Fruit fly (Drosophila melanogaster) whole organism, embryonic: Measurements from ENCODE around the gene Art9.

Experiments used
- CG10321 ChIP-seq: fragments of 200-800 bp; sonication (Bioruptor generic); IDR thresholded peaks from 2 replicates; pipeline ENCODE4 v1.3.6; 2022; ENCODE audit warnings: missing biosample characterization, missing genetic modification characterization
- CG11247 ChIP-seq: fragments of 200-800 bp; sonication (Bioruptor generic); IDR thresholded peaks from 2 replicates; pipeline ENCODE4 v1.3.6; 2022; ENCODE audit warnings: missing biosample characterization, missing genetic modification characterization
- CG11456 ChIP-seq: fragments of 200-800 bp; sonication (Bioruptor generic); IDR thresholded peaks from 3 replicates; pipeline ENCODE4 v1.3.6; 2022; ENCODE audit warnings: missing biosample characterization, missing genetic modification characterization
- CG11723 ChIP-seq: fragments of 200-800 bp; sonication (Bioruptor generic); optimal IDR thresholded peaks from 2 replicates; lab custom pipeline; 2017; ENCODE audit warnings: missing biosample characterization, mild to moderate bottlenecking, missing genetic modification characterization
- CG12155 ChIP-seq: fragments of 200-800 bp; sonication (Bioruptor generic); optimal IDR thresholded peaks from 3 replicates; lab custom pipeline; 2016; ENCODE audit warnings: missing biosample characterization, missing genetic modification characterization
- CG13287 ChIP-seq: fragments of 200-800 bp; sonication (Bioruptor generic); IDR thresholded peaks from 2 replicates; pipeline ENCODE4 v1.3.6; 2022; ENCODE audit warnings: missing biosample characterization, missing genetic modification characterization; ENCODE audit not compliant: partially characterized antibody
- CG13624 ChIP-seq: fragments of 200-800 bp; sonication (Bioruptor generic); optimal IDR thresholded peaks from 2 replicates; lab custom pipeline; 2016; ENCODE audit warnings: missing biosample characterization, missing genetic modification characterization
- CG1603 ChIP-seq: fragments of 200-800 bp; sonication (Bioruptor generic); optimal IDR thresholded peaks from 2 replicates; lab custom pipeline; 2019; ENCODE audit warnings: missing biosample characterization, mild to moderate bottlenecking, missing genetic modification characterization, moderate library complexity
- CG16813 ChIP-seq: fragments of 200-800 bp; sonication (Bioruptor generic); IDR thresholded peaks from 3 replicates; pipeline ENCODE4 v1.3.6; 2022; ENCODE audit warnings: missing biosample characterization, missing genetic modification characterization; ENCODE audit not compliant: partially characterized antibody
- CG17361 ChIP-seq: fragments of 200-800 bp; sonication (Bioruptor generic); IDR thresholded peaks from 3 replicates; pipeline ENCODE4 v1.3.6; 2022; ENCODE audit warnings: missing biosample characterization, missing genetic modification characterization
- CG18599 ChIP-seq: fragments of 200-800 bp; sonication (Bioruptor generic); optimal IDR thresholded peaks from 3 replicates; lab custom pipeline; 2017; ENCODE audit warnings: missing biosample characterization, missing genetic modification characterization, mild to moderate bottlenecking, moderate library complexity, missing genetic modification reagents
- CG2199 ChIP-seq: fragments of 200-800 bp; sonication (Bioruptor generic); IDR thresholded peaks from 3 replicates; pipeline ENCODE4 v1.3.6; 2022; ENCODE audit warnings: missing biosample characterization, missing genetic modification characterization
- CG3065 ChIP-seq: fragments of 200-800 bp; sonication (Bioruptor generic); optimal IDR thresholded peaks from 2 replicates; lab custom pipeline; 2016; ENCODE audit warnings: missing biosample characterization, missing genetic modification characterization
- CG31365 ChIP-seq: fragments of 200-800 bp; sonication (Bioruptor generic); optimal IDR thresholded peaks from 2 replicates; lab custom pipeline; 2018; ENCODE audit warnings: missing biosample characterization, mild to moderate bottlenecking, missing genetic modification characterization
- CG31388 ChIP-seq: fragments of 200-800 bp; sonication (Bioruptor generic); optimal IDR thresholded peaks from 2 replicates; lab custom pipeline; 2016; ENCODE audit warnings: missing biosample characterization, missing genetic modification characterization
- CG4820 ChIP-seq: fragments of 200-800 bp; sonication (Bioruptor generic); optimal IDR thresholded peaks from 3 replicates; lab custom pipeline; 2016; ENCODE audit warnings: missing biosample characterization, missing genetic modification characterization
- CG8359 ChIP-seq: fragments of 200-800 bp; sonication (Bioruptor generic); optimal IDR thresholded peaks from 2 replicates; lab custom pipeline; 2017; ENCODE audit warnings: missing biosample characterization, mild to moderate bottlenecking, missing genetic modification characterization, borderline replicate concordance
- CG9215 ChIP-seq: fragments of 200-800 bp; sonication (Bioruptor generic); IDR thresholded peaks from 2 replicates; pipeline ENCODE4 v1.3.6; 2022; ENCODE audit warnings: missing biosample characterization, missing genetic modification characterization
- D19A ChIP-seq: fragments of 200-800 bp; optimal IDR thresholded peaks from 3 replicates; lab custom pipeline; 2019; ENCODE audit warnings: missing biosample characterization, mild to moderate bottlenecking, missing genetic modification characterization, moderate library complexity
- D19B ChIP-seq: fragments of 200-800 bp; sonication (Bioruptor generic); optimal IDR thresholded peaks from 2 replicates; lab custom pipeline; 2017; ENCODE audit warnings: missing biosample characterization, mild to moderate bottlenecking, missing genetic modification characterization
- Fer2 ChIP-seq: fragments of 200-800 bp; sonication (Bioruptor generic); optimal IDR thresholded peaks from 2 replicates; lab custom pipeline; 2018; ENCODE audit warnings: missing biosample characterization, mild to moderate bottlenecking, missing genetic modification characterization, moderate library complexity
- Fer3 ChIP-seq: fragments of 200-800 bp; sonication (Bioruptor generic); optimal IDR thresholded peaks from 2 replicates; lab custom pipeline; 2018; ENCODE audit warnings: missing biosample characterization, mild to moderate bottlenecking, missing genetic modification characterization, moderate library complexity
- H2.0 ChIP-seq: fragments of 200-800 bp; sonication (Bioruptor generic); IDR thresholded peaks from 2 replicates; pipeline ENCODE4 v1.3.6; 2022; ENCODE audit warnings: missing biosample characterization, missing genetic modification characterization
- HLHmδ ChIP-seq: fragments of 200-800 bp; sonication (Bioruptor generic); optimal IDR thresholded peaks from 2 replicates; lab custom pipeline; 2018; ENCODE audit warnings: missing biosample characterization, mild to moderate bottlenecking, missing genetic modification characterization, moderate library complexity
- Hand ChIP-seq: fragments of 200-800 bp; sonication (Bioruptor generic); optimal IDR thresholded peaks from 2 replicates; lab custom pipeline; 2017; ENCODE audit warnings: mild to moderate bottlenecking, missing biosample characterization, missing genetic modification reagents, missing genetic modification characterization
- Hmr ChIP-seq: fragments of 200-800 bp; sonication (Bioruptor generic); optimal IDR thresholded peaks from 3 replicates; lab custom pipeline; 2017; ENCODE audit warnings: mild to moderate bottlenecking, missing biosample characterization, missing genetic modification reagents, missing genetic modification characterization
- Mad ChIP-seq: fragments of 200-800 bp; sonication (Bioruptor generic); optimal IDR thresholded peaks from 2 replicates; lab custom pipeline; 2016; ENCODE audit warnings: missing biosample characterization, missing genetic modification characterization
- NC2α ChIP-seq: fragments of 200-800 bp; sonication (Bioruptor generic); optimal IDR thresholded peaks from 2 replicates; lab custom pipeline; 2016; ENCODE audit warnings: missing biosample characterization, missing genetic modification characterization
- NK7.1 ChIP-seq: fragments of 200-800 bp; sonication (Bioruptor generic); optimal IDR thresholded peaks from 3 replicates; lab custom pipeline; 2016; ENCODE audit warnings: missing biosample characterization, missing genetic modification characterization
- Oaz ChIP-seq: fragments of 200-800 bp; sonication (Bioruptor generic); IDR thresholded peaks from 2 replicates; pipeline ENCODE4 v1.3.6; 2022; ENCODE audit warnings: missing biosample characterization, missing genetic modification characterization
- Pdp1 ChIP-seq, 2 experiments: fragments of 200-800 bp; sonication (Bioruptor generic); optimal IDR thresholded peaks; 3 replicates each; lab custom pipeline; 2016; ENCODE audit warnings: missing biosample characterization in 2 of 2, missing genetic modification characterization in 2 of 2, mild to moderate bottlenecking in 1 of 2, moderate library complexity in 1 of 2
- Ravus ChIP-seq: fragments of 200-800 bp; sonication (Bioruptor generic); IDR thresholded peaks from 2 replicates; pipeline ENCODE4 v1.3.6; 2022; ENCODE audit warnings: missing biosample characterization, missing genetic modification characterization
- Tbp ChIP-seq: fragments of >200 bp; optimal IDR thresholded peaks from 2 replicates; lab custom pipeline; 2018; ENCODE audit warnings: missing biosample characterization, missing genetic modification characterization
- Vsx1 ChIP-seq: fragments of 200-800 bp; sonication (Bioruptor generic); optimal IDR thresholded peaks from 2 replicates; lab custom pipeline; 2017; ENCODE audit warnings: missing biosample characterization, mild to moderate bottlenecking, missing genetic modification characterization, missing genetic modification reagents
- YL-1 ChIP-seq: fragments of 200-800 bp; sonication (Bioruptor generic); optimal IDR thresholded peaks from 3 replicates; lab custom pipeline; 2017; ENCODE audit warnings: missing biosample characterization, mild to moderate bottlenecking, missing genetic modification characterization
- al ChIP-seq: fragments of 200-800 bp; sonication (Bioruptor generic); IDR thresholded peaks from 2 replicates; pipeline ENCODE4 v1.3.6; 2022; ENCODE audit warnings: missing biosample characterization, missing genetic modification characterization
- bowl ChIP-seq: fragments of 200-800 bp; sonication (Bioruptor generic); IDR thresholded peaks from 2 replicates; pipeline ENCODE4 v1.3.6; 2022; ENCODE audit warnings: missing biosample characterization, missing genetic modification characterization
- btn ChIP-seq: fragments of 200-800 bp; sonication (Bioruptor generic); optimal IDR thresholded peaks from 2 replicates; lab custom pipeline; 2016; ENCODE audit warnings: missing biosample characterization, missing genetic modification characterization
- dmrt11E ChIP-seq: fragments of 200-800 bp; sonication (Bioruptor generic); optimal IDR thresholded peaks from 3 replicates; lab custom pipeline; 2018; ENCODE audit warnings: missing biosample characterization, mild to moderate bottlenecking, missing genetic modification characterization, moderate library complexity
- dmrt99B ChIP-seq: fragments of 200-800 bp; sonication (Bioruptor generic); optimal IDR thresholded peaks from 2 replicates; lab custom pipeline; 2018; ENCODE audit warnings: missing biosample characterization, mild to moderate bottlenecking, missing genetic modification characterization, moderate library complexity
- dpn ChIP-seq, 2 experiments: fragments of 200-800 bp; sonication (Bioruptor generic); optimal IDR thresholded peaks; 3 replicates each; lab custom pipeline; 2016; ENCODE audit warnings: missing biosample characterization in 2 of 2, missing genetic modification characterization in 2 of 2
- ftz-f1 ChIP-seq: fragments of 200-800 bp; sonication (Bioruptor generic); optimal IDR thresholded peaks from 2 replicates; lab custom pipeline; 2016; ENCODE audit warnings: missing biosample characterization, missing genetic modification characterization
- ham ChIP-seq: fragments of 200-800 bp; sonication (Bioruptor generic); IDR thresholded peaks from 2 replicates; pipeline ENCODE4 v1.3.6; 2022; ENCODE audit warnings: missing biosample characterization, missing genetic modification characterization
- lmd ChIP-seq: fragments of 200-800 bp; sonication (Bioruptor generic); IDR thresholded peaks from 2 replicates; pipeline ENCODE4 v1.3.6; 2022; ENCODE audit warnings: missing biosample characterization, missing genetic modification characterization
- lov ChIP-seq, 2 experiments: fragments of 200-800 bp in 1 of 2; fragments of >200 bp in 1 of 2; sonication (Bioruptor generic) in 1 of 2; IDR thresholded peaks in 1 of 2; optimal IDR thresholded peaks in 1 of 2; 2 replicates in 1 of 2; 3 replicates in 1 of 2; pipeline versions ENCODE4 v1.3.6 to Lab custom; 2017 to 2022; ENCODE audit warnings: missing biosample characterization in 1 of 2, missing genetic modification characterization in 1 of 2
- mam ChIP-seq: fragments of 200-800 bp; sonication (Bioruptor generic); optimal IDR thresholded peaks from 3 replicates; lab custom pipeline; 2016; ENCODE audit warnings: missing biosample characterization, missing genetic modification characterization
- nerfin-2 ChIP-seq: fragments of 200-800 bp; sonication (Bioruptor generic); IDR thresholded peaks from 2 replicates; pipeline ENCODE4 v1.3.6; 2022; ENCODE audit warnings: missing biosample characterization, missing genetic modification characterization; ENCODE audit not compliant: partially characterized antibody
- sens ChIP-seq: fragments of 200-800 bp; sonication (Bioruptor generic); peaks from one replicate; lab custom pipeline; 2016; ENCODE audit warnings: missing biosample characterization, missing genetic modification characterization
- vnd ChIP-seq: fragments of 200-800 bp; sonication (Bioruptor generic); IDR thresholded peaks from 3 replicates; pipeline ENCODE4 v1.3.6; 2022; ENCODE audit warnings: missing biosample characterization, missing genetic modification characterization; ENCODE audit not compliant: partially characterized antibody

Art9 gene

DNA sequence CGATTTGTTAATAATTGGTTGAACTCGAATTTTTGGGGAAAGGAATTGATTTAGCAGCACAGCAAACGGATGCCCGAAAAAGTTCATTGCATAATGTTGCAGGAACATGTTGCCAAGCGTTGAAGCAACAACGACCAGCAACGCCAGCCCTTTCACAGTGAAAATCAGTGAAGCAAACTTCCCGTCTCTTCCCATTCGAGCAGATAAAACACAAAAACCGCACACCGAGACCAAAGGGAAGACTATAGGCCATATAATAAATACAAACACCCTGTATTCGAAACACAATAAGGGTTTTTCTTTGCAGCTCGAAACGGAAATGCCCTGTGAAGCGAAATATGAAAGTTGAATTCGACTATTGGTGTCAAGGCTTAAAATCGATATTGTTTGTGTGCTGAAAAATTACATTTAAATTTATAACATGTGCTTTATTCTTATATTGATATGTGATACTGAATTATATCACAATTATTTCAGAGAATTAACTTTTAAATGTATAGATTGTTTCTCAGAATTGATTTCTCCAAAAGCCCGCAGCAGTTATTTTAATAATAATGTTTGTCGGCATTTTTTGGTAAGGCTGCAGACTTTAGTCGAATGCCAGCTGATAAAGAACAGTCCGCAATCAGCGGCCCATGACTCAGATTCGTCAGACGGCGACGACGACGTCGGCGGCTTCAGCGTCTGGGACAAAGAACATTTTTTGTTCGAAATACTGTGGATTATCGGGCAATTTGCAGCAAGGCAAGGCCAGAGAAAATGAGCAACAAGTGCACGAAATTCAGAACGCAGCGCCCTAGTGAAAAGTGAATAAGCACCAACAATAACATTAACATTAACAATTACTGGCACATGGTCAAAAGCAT, 34.1 kb upstream of the Art9 start:
- TF ChIP-seq Fer3 (tag; lab: Kevin White, UChicago), result no peak
- TF ChIP-seq Ravus (GFP tag; lab: Robert Waterston, UW), result no peak
- TF ChIP-seq CG31388, result no peak
- TF ChIP-seq CG8359 (GFP tag; lab: Kevin White, UChicago), result no peak
- TF ChIP-seq Fer2, result no peak
- no peak for TF ChIP-seq vnd (GFP tag; lab: Robert Waterston, UW)
- no peak for TF ChIP-seq CG17361
- TF ChIP-seq CG2199, result peak; percentile 88; the same call in 2 of the 3 replicates
- TF ChIP-seq ftz-f1, result no peak
- no peak for TF ChIP-seq nerfin-2 (GFP tag; lab: Robert Waterston, UW)
- no peak for TF ChIP-seq Hmr (GFP tag; lab: Kevin White, UChicago)
- no peak for TF ChIP-seq CG11247 (GFP tag; lab: Robert Waterston, UW)
- no peak for TF ChIP-seq al (GFP tag; lab: Robert Waterston, UW)
- no peak for TF ChIP-seq dpn (GFP tag; optimal IDR thresholded peaks at IDR 0.05; lab: Kevin White, UChicago)
- no peak for TF ChIP-seq Oaz (GFP tag; lab: Robert Waterston, UW)
- no peak for TF ChIP-seq CG31365 (tag; lab: Kevin White, UChicago)
- TF ChIP-seq Hand (GFP tag; lab: Kevin White, UChicago), result no peak
- no peak for TF ChIP-seq CG4820 (GFP tag; lab: Kevin White, UChicago)
- no peak for TF ChIP-seq D19B (GFP tag; lab: Kevin White, UChicago)
- no peak for TF ChIP-seq CG18599 (GFP tag; lab: Kevin White, UChicago)
- no peak for TF ChIP-seq CG3065 (GFP tag; lab: Kevin White, UChicago)
- no peak for TF ChIP-seq CG9215
- TF ChIP-seq bowl (GFP tag; lab: Robert Waterston, UW), result no peak
- no peak for TF ChIP-seq dmrt11E (tag; lab: Kevin White, UChicago)
- TF ChIP-seq lov (optimal IDR thresholded peaks at IDR 0.05; lab: Kevin White, UChicago), result no peak
- TF ChIP-seq lov (GFP tag; IDR thresholded peaks at IDR 0.05; lab: Robert Waterston, UW), result no peak
- TF ChIP-seq Tbp (GFP tag; lab: Kevin White, UChicago), result no peak
- no peak for TF ChIP-seq HLHmδ (GFP tag; lab: Kevin White, UChicago)
- TF ChIP-seq NK7.1 (GFP tag; lab: Kevin White, UChicago), result no peak
- TF ChIP-seq H2.0 (GFP tag; lab: Robert Waterston, UW), result no peak
- no peak for TF ChIP-seq CG1603
- no peak for TF ChIP-seq D19A (tag; lab: Kevin White, UChicago)
- no peak for TF ChIP-seq CG13287 (GFP tag; lab: Robert Waterston, UW)
- no peak for TF ChIP-seq NC2α (GFP tag; lab: Kevin White, UChicago)
- no peak for TF ChIP-seq YL-1 (GFP tag; lab: Kevin White, UChicago)
- TF ChIP-seq mam, result no peak
- no peak for TF ChIP-seq CG16813 (GFP tag; lab: Robert Waterston, UW)
- TF ChIP-seq Vsx1 (GFP tag; lab: Kevin White, UChicago), result no peak
- TF ChIP-seq ham (GFP tag; lab: Robert Waterston, UW), result no peak
- TF ChIP-seq CG11456 (GFP tag; lab: Robert Waterston, UW), result no peak
- no peak for TF ChIP-seq CG12155 (GFP tag; lab: Kevin White, UChicago)
- no peak for TF ChIP-seq Mad (GFP tag; lab: Kevin White, UChicago)
- no peak for TF ChIP-seq CG13624 (GFP tag; lab: Kevin White, UChicago)
- TF ChIP-seq CG10321 (GFP tag; lab: Robert Waterston, UW), result no peak
- peak; percentile 78 for TF ChIP-seq sens
- TF ChIP-seq dmrt99B (tag; lab: Kevin White, UChicago), result no peak
- no peak for TF ChIP-seq lmd (GFP tag; lab: Robert Waterston, UW)
- TF ChIP-seq Pdp1 (GFP tag; optimal IDR thresholded peaks at IDR 0.05; lab: Kevin White, UChicago), result peak in 1 of 2 experiments; percentile 30
- no peak for TF ChIP-seq CG11723 (GFP tag; lab: Kevin White, UChicago)
- TF ChIP-seq btn (GFP tag; lab: Kevin White, UChicago), result no peak
